Fruit fly (Drosophila melanogaster) ovary, adult (tissue): Measurements from ENCODE around the gene CG6592.

Source experiments
- CG17801 ChIP-seq: fragments of 200-800 bp; optimal IDR thresholded peaks from 2 replicates; lab custom pipeline; 2019; ENCODE audit warnings: missing biosample characterization, mild to moderate bottlenecking, missing genetic modification characterization, moderate library complexity; ENCODE audit not compliant: partially characterized antibody

The CG6592 gene

dm6 chr3L:6106717-6107116 is 47.3 kb downstream of the CG6592 start:
- no peak for TF ChIP-seq CG17801 (GFP tag; lab: Kevin White, UChicago)

- no peak for TF ChIP-seq CG17801 (GFP tag; lab: Kevin White, UChicago)
Measured at dm6 chr3L:6108264-6109060, 49.0 kb downstream of the CG6592 start.
